Worm (Caenorhabditis elegans) whole organism, L3 larva: ENCODE results near the gene H05C05.4.

Experiments
- ZK546.5 ChIP-seq: sonication (generic microtip); optimal IDR thresholded peaks from 2 replicates; lab custom pipeline; 2017; ENCODE audit warnings: missing biosample characterization, missing genetic modification characterization
- aly-2 ChIP-seq: fragments of 150-350 bp; optimal IDR thresholded peaks from 2 replicates; lab custom pipeline; 2014; ENCODE audit warnings: missing biosample characterization, missing genetic modification characterization
- ama-1 ChIP-seq: fragments of 150-350 bp; optimal IDR thresholded peaks from 2 replicates; lab custom pipeline; 2018
- ceh-16 ChIP-seq: sonication (generic microtip); optimal IDR thresholded peaks from 2 replicates; lab custom pipeline; 2017; ENCODE audit warnings: missing biosample characterization, missing genetic modification characterization
- ceh-28 ChIP-seq: fragments of 150-350 bp; optimal IDR thresholded peaks from 2 replicates; lab custom pipeline; 2014; ENCODE audit warnings: missing biosample characterization, missing genetic modification reagents, missing genetic modification characterization
- ceh-82 ChIP-seq: fragments of 150-350 bp; optimal IDR thresholded peaks from 2 replicates; lab custom pipeline; 2014; ENCODE audit warnings: missing biosample characterization, missing genetic modification characterization
- ceh-9 ChIP-seq: sonication (generic microtip); optimal IDR thresholded peaks from 2 replicates; lab custom pipeline; 2018; ENCODE audit warnings: missing biosample characterization, missing genetic modification characterization
- daf-12 ChIP-seq: fragments of 150-350 bp; optimal IDR thresholded peaks from 2 replicates; lab custom pipeline; 2014; ENCODE audit warnings: missing biosample characterization, missing genetic modification reagents, missing genetic modification characterization
- elt-1 ChIP-seq: fragments of 150-350 bp; optimal IDR thresholded peaks from 2 replicates; lab custom pipeline; 2014; ENCODE audit warnings: missing biosample characterization, missing genetic modification characterization
- fkh-10 ChIP-seq: sonication (generic microtip); optimal IDR thresholded peaks from 2 replicates; lab custom pipeline; 2017; ENCODE audit warnings: missing biosample characterization, missing genetic modification reagents, missing genetic modification characterization
- fos-1 ChIP-seq: fragments of 150-350 bp; optimal IDR thresholded peaks from 2 replicates; lab custom pipeline; 2014; ENCODE audit warnings: missing biosample characterization, missing genetic modification characterization
- hmg-11 ChIP-seq: sonication (generic microtip); optimal IDR thresholded peaks from 2 replicates; lab custom pipeline; 2016; ENCODE audit warnings: missing genetic modification characterization, missing compliant biosample characterization
- jun-1 ChIP-seq: fragments of 150-350 bp; optimal IDR thresholded peaks from 2 replicates; lab custom pipeline; 2014; ENCODE audit warnings: missing biosample characterization, missing genetic modification reagents, missing genetic modification characterization
- lin-15B ChIP-seq: fragments of 150-350 bp; optimal IDR thresholded peaks from 2 replicates; lab custom pipeline; 2014; ENCODE audit warnings: missing biosample characterization, missing genetic modification characterization
- lsy-12 ChIP-seq: sonication (generic microtip); optimal IDR thresholded peaks from 2 replicates; lab custom pipeline; 2016; ENCODE audit warnings: mild to moderate bottlenecking, missing genetic modification characterization, missing compliant biosample characterization
- mdl-1 ChIP-seq: fragments of 150-350 bp; optimal IDR thresholded peaks from 2 replicates; lab custom pipeline; 2014; ENCODE audit warnings: missing biosample characterization, missing genetic modification characterization
- mml-1 ChIP-seq: fragments of 150-350 bp; sonication (generic microtip); optimal IDR thresholded peaks from 3 replicates; lab custom pipeline; 2014; ENCODE audit warnings: missing biosample characterization, missing genetic modification characterization
- nfya-1 ChIP-seq: sonication (generic microtip); optimal IDR thresholded peaks from 2 replicates; lab custom pipeline; 2017; ENCODE audit warnings: missing genetic modification characterization, mild to moderate bottlenecking, missing compliant biosample characterization, antibody characterized with exemption, moderate library complexity; ENCODE audit not compliant: insufficient read depth
- nhr-11 ChIP-seq: fragments of 150-350 bp; optimal IDR thresholded peaks from 2 replicates; lab custom pipeline; 2014; ENCODE audit warnings: missing biosample characterization, missing genetic modification characterization
- nhr-12 ChIP-seq: fragments of 150-350 bp; optimal IDR thresholded peaks from 2 replicates; lab custom pipeline; 2014; ENCODE audit warnings: missing biosample characterization, missing genetic modification characterization
- nhr-23 ChIP-seq: fragments of 150-350 bp; optimal IDR thresholded peaks from 2 replicates; lab custom pipeline; 2014; ENCODE audit warnings: missing biosample characterization, missing genetic modification reagents, missing genetic modification characterization
- nhr-237 ChIP-seq: fragments of 150-350 bp; optimal IDR thresholded peaks from 2 replicates; lab custom pipeline; 2014; ENCODE audit warnings: missing biosample characterization, missing genetic modification characterization
- nhr-28 ChIP-seq: fragments of 150-350 bp; optimal IDR thresholded peaks from 2 replicates; lab custom pipeline; 2014; ENCODE audit warnings: missing biosample characterization, missing genetic modification characterization
- nhr-43 ChIP-seq: sonication (generic microtip); optimal IDR thresholded peaks from 2 replicates; lab custom pipeline; 2016; ENCODE audit warnings: mild to moderate bottlenecking, missing genetic modification characterization, missing compliant biosample characterization; ENCODE audit not compliant: poor library complexity, severe bottlenecking
- nhr-67 ChIP-seq: fragments of 150-350 bp; optimal IDR thresholded peaks from 2 replicates; lab custom pipeline; 2014; ENCODE audit warnings: missing biosample characterization, missing genetic modification characterization
- nhr-76 ChIP-seq: fragments of 150-350 bp; sonication (generic microtip); optimal IDR thresholded peaks from 5 replicates; lab custom pipeline; 2014; ENCODE audit warnings: missing biosample characterization, missing genetic modification characterization
- nhr-77 ChIP-seq: fragments of 150-350 bp; optimal IDR thresholded peaks from 2 replicates; lab custom pipeline; 2014; ENCODE audit warnings: missing biosample characterization, missing genetic modification characterization
- pha-4 ChIP-seq: fragments of 150-350 bp; optimal IDR thresholded peaks from 2 replicates; lab custom pipeline; 2014; ENCODE audit warnings: missing biosample characterization, missing genetic modification reagents, missing genetic modification characterization
- pqm-1 ChIP-seq: fragments of 150-350 bp; optimal IDR thresholded peaks from 2 replicates; lab custom pipeline; 2017; ENCODE audit warnings: missing biosample characterization, missing genetic modification characterization, inconsistent platforms
- sea-2 ChIP-seq: fragments of 150-350 bp; sonication (generic microtip); optimal IDR thresholded peaks from 4 replicates; lab custom pipeline; 2014; ENCODE audit warnings: missing biosample characterization, missing genetic modification reagents, missing genetic modification characterization
- skn-1 ChIP-seq: fragments of 150-350 bp; optimal IDR thresholded peaks from 2 replicates; lab custom pipeline; 2014; ENCODE audit warnings: missing biosample characterization, missing genetic modification characterization
- snpc-4 ChIP-seq: fragments of 150-350 bp; optimal IDR thresholded peaks from 2 replicates; lab custom pipeline; 2014; ENCODE audit warnings: missing biosample characterization, missing genetic modification characterization
- tbx-2 ChIP-seq: sonication (generic microtip); optimal IDR thresholded peaks from 2 replicates; lab custom pipeline; 2016; ENCODE audit warnings: mild to moderate bottlenecking, missing genetic modification characterization, missing compliant biosample characterization
- unc-62 ChIP-seq: fragments of 150-350 bp; sonication (generic microtip); optimal IDR thresholded peaks from 4 replicates; lab custom pipeline; 2014; ENCODE audit warnings: missing biosample characterization, missing genetic modification reagents, missing genetic modification characterization
- zag-1 ChIP-seq: fragments of 150-350 bp; optimal IDR thresholded peaks from 2 replicates; lab custom pipeline; 2014; ENCODE audit warnings: missing biosample characterization, missing genetic modification characterization
- ztf-4 ChIP-seq: fragments of 150-350 bp; optimal IDR thresholded peaks from 2 replicates; lab custom pipeline; 2014; ENCODE audit warnings: missing biosample characterization, missing genetic modification characterization

Gene H05C05.4

ce11 chrIII:2937780-2938179, 8.2 kb downstream of the H05C05.4 start:
- TF ChIP-seq lin-15B (tag; lab: Kevin White, UChicago) (no peak), nhr-12 (no peak), nhr-237 (tag; lab: Kevin White, UChicago) (no peak)

DNA sequence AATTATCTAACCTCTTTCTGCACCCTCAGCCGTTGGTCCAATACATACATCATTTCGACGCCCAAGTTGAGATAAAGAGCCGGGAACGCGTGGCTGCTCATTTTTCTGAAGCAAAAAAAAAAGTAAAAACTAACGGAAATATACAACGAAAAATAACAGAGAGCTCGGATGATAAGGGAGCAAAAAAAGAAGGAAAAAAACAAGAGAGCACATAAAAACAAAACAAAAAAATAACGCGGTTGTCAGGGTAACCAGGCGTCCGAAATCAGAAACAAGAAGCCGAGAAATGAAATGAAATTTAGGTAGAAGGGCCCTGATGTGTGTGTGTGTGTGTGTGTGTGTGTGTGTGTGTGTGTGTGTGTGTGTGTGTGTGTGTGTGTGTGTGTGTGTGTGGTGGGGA, 21.3 kb downstream of the H05C05.4 start, which contains the start of gene R10F2.5:
Gene R10F2.5 (minus strand): TSS at position 101 of the 400 bp plus-strand sequence.
- TF ChIP-seq snpc-4 (tag; lab: Kevin White, UChicago) (no peak), ceh-28 (tag; lab: Kevin White, UChicago) (no peak), nhr-28 (tag; lab: Kevin White, UChicago) (no peak), lsy-12 (tag; lab: Kevin White, UChicago) (no peak), pqm-1 (tag; lab: Kevin White, UChicago) (no peak), skn-1 (tag; lab: Kevin White, UChicago) (no peak), mdl-1 (tag; lab: Kevin White, UChicago) (no peak), nhr-67 (tag; lab: Kevin White, UChicago) (no peak), aly-2 (no peak), elt-1 (no peak)

DNA sequence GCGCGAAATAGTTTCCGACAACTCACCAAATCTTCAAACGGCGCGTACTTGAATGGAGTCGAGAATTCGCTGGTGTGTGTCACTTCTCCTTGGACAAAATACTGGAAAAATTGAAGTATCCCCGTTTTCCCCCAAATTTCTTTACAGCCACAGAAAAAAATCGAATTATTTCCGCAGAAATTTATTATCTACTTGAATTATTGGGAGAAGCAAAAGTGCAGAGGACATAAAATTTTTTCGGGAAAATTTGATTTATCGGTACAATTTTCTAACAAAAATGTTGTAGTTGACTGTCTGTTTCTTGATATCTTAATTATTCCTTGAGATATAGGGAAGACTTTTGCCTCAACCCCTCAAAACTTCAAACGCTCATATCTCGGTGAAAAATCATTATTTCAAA, 23.0 kb downstream of the H05C05.4 start, which contains the start of gene R10F2.4:
Gene R10F2.4 (minus strand): TSS at position 101 of the 400 bp plus-strand sequence.
- no peak for TF ChIP-seq pha-4 (tag; lab: Kevin White, UChicago)
- TF ChIP-seq snpc-4 (tag; lab: Kevin White, UChicago) = no peak
- no peak for TF ChIP-seq nhr-67 (tag; lab: Kevin White, UChicago)
- no peak for TF ChIP-seq nhr-12
- TF ChIP-seq fos-1 (tag; lab: Kevin White, UChicago) = no peak
- no peak for TF ChIP-seq nfya-1
- no peak for TF ChIP-seq nhr-77
- no peak for TF ChIP-seq fkh-10
- no peak for TF ChIP-seq hmg-11 (tag; lab: Kevin White, UChicago)
- no peak for TF ChIP-seq nhr-76 (tag; lab: Kevin White, UChicago)
- TF ChIP-seq skn-1 (tag; lab: Kevin White, UChicago) = no peak
- TF ChIP-seq, all 47 proteins: peak for 0

- TF ChIP-seq snpc-4 (tag; lab: Kevin White, UChicago) = no peak
- TF ChIP-seq unc-62 (GFP tag; lab: Kevin White, UChicago) = no peak
- no peak for TF ChIP-seq ceh-82 (tag; lab: Kevin White, UChicago)
- TF ChIP-seq ZK546.5 (tag; lab: Kevin White, UChicago) = no peak
- no peak for TF ChIP-seq jun-1
Measured at ce11 chrIII:2920866-2921265, 25.1 kb downstream of the H05C05.4 start.

DNA sequence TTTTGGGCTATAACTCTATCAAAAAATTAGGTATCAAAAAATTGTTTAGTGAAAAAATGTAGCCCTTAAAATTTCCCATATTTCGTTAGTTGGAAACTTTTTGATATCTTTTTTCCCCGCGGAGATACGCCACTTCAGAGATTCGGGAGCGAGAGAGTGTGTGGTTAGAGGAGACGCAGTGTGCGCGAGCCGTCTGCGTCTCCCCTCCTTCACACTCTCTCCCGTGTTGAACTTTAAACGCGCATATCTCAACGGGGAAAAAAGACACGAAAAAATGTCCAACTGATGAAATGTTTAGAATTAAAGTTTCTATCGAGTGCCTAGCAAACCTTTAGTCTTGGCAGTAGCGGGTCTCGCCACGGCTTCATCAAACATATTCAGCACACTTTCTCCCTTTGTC, 25.7 kb downstream of the H05C05.4 start:
- no peak for TF ChIP-seq ZK546.5 (tag; lab: Kevin White, UChicago)
- TF ChIP-seq tbx-2 = no peak
- TF ChIP-seq mml-1 (tag; lab: Kevin White, UChicago) = no peak
- TF ChIP-seq nhr-11 (tag; lab: Kevin White, UChicago) = no peak
- TF ChIP-seq ama-1 (lab: Kevin White, UChicago) = no peak
- TF ChIP-seq nhr-237 (tag; lab: Kevin White, UChicago) = no peak
- no peak for TF ChIP-seq unc-62 (GFP tag; lab: Kevin White, UChicago)
- no peak for TF ChIP-seq nhr-43
- TF ChIP-seq fkh-10 = no peak
- no peak for TF ChIP-seq ceh-9 (tag; lab: Kevin White, UChicago)
- no peak for TF ChIP-seq ceh-16
- TF ChIP-seq zag-1 (tag; lab: Kevin White, UChicago) = no peak
- no peak for TF ChIP-seq daf-12 (tag; lab: Kevin White, UChicago)
- no peak for TF ChIP-seq ztf-4 (tag; lab: Kevin White, UChicago)
- no peak for TF ChIP-seq ceh-28 (tag; lab: Kevin White, UChicago)
- no peak for TF ChIP-seq sea-2 (GFP tag; lab: Kevin White, UChicago)
- TF ChIP-seq nhr-23 = no peak
- TF ChIP-seq, all 47 proteins: peak for 0
